Worm (Caenorhabditis elegans) whole organism, L4 larva: Measurements from ENCODE around the gene srg-56.

Source experiments
- F37D6.2 ChIP-seq: sonication (generic microtip); optimal IDR thresholded peaks from 2 replicates; lab custom pipeline; 2016; ENCODE audit warnings: mild to moderate bottlenecking, missing genetic modification characterization, missing compliant biosample characterization
- aly-2 ChIP-seq: sonication (generic microtip); optimal IDR thresholded peaks from 2 replicates; lab custom pipeline; 2018; ENCODE audit warnings: missing biosample characterization, missing genetic modification characterization
- ces-1 ChIP-seq: fragments of 150-350 bp; sonication (generic microtip); optimal IDR thresholded peaks from 4 replicates; lab custom pipeline; 2014; ENCODE audit warnings: missing biosample characterization, missing genetic modification reagents, missing genetic modification characterization
- ctbp-1 ChIP-seq: fragments of 200-800 bp; sonication (Bioruptor generic); IDR thresholded peaks from 2 replicates; pipeline ENCODE4 v1.3.6; 2022; ENCODE audit warnings: missing genetic modification reagents, missing genetic modification characterization, missing compliant biosample characterization
- lin-38 ChIP-seq: fragments of 200-800 bp; sonication (Bioruptor generic); IDR thresholded peaks from 2 replicates; pipeline ENCODE4 v1.3.6; 2022; ENCODE audit warnings: missing genetic modification reagents, missing genetic modification characterization, missing compliant biosample characterization
- nhr-102 ChIP-seq: sonication (generic microtip); optimal IDR thresholded peaks from 2 replicates; lab custom pipeline; 2016; ENCODE audit warnings: mild to moderate bottlenecking, missing genetic modification characterization, moderate library complexity, missing compliant biosample characterization
- nhr-41 ChIP-seq: fragments of 200-800 bp; sonication (Bioruptor generic); IDR thresholded peaks from 2 replicates; pipeline ENCODE4 v1.3.6; 2022; ENCODE audit warnings: missing genetic modification reagents, missing genetic modification characterization, missing compliant biosample characterization
- nhr-77 ChIP-seq: fragments of 150-350 bp; optimal IDR thresholded peaks from 2 replicates; lab custom pipeline; 2014; ENCODE audit warnings: missing biosample characterization, missing genetic modification characterization
- pha-4 ChIP-seq, 2 experiments: fragments of 150-350 bp in 1 of 2; fragments of 200-800 bp in 1 of 2; sonication (Bioruptor generic) in 1 of 2; IDR thresholded peaks in 1 of 2; optimal IDR thresholded peaks in 1 of 2; 2 replicates each; pipeline versions ENCODE4 v1.3.6 to Lab custom; 2014 to 2022; ENCODE audit warnings: missing genetic modification characterization in 2 of 2, missing genetic modification reagents in 2 of 2, missing biosample characterization in 1 of 2, missing compliant biosample characterization in 1 of 2
- skn-1 ChIP-seq: fragments of 150-350 bp; optimal IDR thresholded peaks from 2 replicates; lab custom pipeline; 2014; ENCODE audit warnings: missing biosample characterization, missing genetic modification characterization
- unc-130 ChIP-seq: sonication (generic microtip); optimal IDR thresholded peaks from 2 replicates; lab custom pipeline; 2016; ENCODE audit warnings: missing genetic modification reagents, missing genetic modification characterization, missing compliant biosample characterization

ce11 chrV:2742298-2742697 is 4.2 kb upstream of the srg-56 start, which contains the start of gene srg-62:
- TF ChIP-seq nhr-41 (GFP tag; lab: Robert Waterston, UW) (no peak), ctbp-1 (GFP tag; lab: Robert Waterston, UW) (no peak), nhr-77 (tag; lab: Kevin White, UChicago) (no peak), aly-2 (tag; lab: Kevin White, UChicago) (no peak), nhr-102 (tag; lab: Kevin White, UChicago) (no peak), pha-4 (GFP tag; IDR thresholded peaks at IDR 0.05; lab: Robert Waterston, UW) (no peak), pha-4 (tag; optimal IDR thresholded peaks at IDR 0.05; lab: Kevin White, UChicago) (no peak), lin-38 (GFP tag; lab: Robert Waterston, UW) (no peak), skn-1 (tag; lab: Kevin White, UChicago) (no peak), F37D6.2 (tag; lab: Kevin White, UChicago) (no peak), unc-130 (GFP tag; lab: Kevin White, UChicago) (no peak), ces-1 (GFP tag; lab: Kevin White, UChicago) (no peak)
